Fruit fly (Drosophila melanogaster): Measurements from ENCODE around the gene CG9626.
A peak's percentile ranks its signal among the peaks of the same experiment; 100 is the strongest.

Gene CG9626

DNA sequence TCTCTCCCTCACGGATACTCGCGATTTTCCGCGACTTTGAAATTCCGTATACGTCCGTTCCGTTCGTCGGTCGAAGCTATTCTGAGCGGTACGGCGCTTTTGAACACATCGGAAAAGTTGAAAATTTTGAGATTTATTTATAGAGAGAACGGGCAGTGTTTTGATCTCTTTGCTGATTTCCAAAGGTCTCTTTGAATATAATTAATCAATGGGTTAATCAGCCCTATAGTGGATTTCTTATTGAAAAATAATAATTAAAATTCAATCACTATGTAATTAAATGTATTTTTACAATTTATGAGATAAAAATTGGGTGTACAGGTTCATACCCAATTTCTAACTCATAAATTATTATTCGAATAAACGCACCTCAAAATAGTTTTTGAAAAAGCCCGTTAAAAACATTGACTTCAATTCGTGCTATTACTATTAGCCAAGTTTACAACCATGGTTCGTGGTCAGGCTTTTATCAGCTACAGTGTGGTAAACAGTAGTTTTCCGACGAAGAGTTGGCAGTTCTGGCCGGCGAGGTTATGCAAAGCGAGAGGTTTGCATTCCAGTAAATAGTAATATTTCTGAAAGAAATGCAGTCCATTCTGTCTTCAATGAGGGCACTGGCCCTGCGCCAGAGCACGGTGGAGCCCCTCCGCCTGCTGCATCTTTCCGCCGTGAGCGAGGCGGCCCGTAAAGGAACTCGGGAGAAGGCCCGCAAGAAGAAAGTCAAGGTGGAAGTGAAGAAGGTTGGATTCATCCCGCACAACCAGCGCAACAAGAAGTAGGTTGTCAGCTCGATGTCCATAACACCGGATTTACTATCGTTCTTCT, at the start of gene CG9626, which contains the start of gene mRpL1:
CG9626 (minus strand) TSS at position 51 of the 825 bp plus-strand sequence.
mRpL1 (plus strand) TSS at position 513 of the 825 bp plus-strand sequence.
- TF ChIP-seq CG8478 (optimal IDR thresholded peaks at IDR 0.05) (no peak), CTCF (optimal IDR thresholded peaks at IDR 0.05) (peak; percentile 70 to 78)

DNA sequence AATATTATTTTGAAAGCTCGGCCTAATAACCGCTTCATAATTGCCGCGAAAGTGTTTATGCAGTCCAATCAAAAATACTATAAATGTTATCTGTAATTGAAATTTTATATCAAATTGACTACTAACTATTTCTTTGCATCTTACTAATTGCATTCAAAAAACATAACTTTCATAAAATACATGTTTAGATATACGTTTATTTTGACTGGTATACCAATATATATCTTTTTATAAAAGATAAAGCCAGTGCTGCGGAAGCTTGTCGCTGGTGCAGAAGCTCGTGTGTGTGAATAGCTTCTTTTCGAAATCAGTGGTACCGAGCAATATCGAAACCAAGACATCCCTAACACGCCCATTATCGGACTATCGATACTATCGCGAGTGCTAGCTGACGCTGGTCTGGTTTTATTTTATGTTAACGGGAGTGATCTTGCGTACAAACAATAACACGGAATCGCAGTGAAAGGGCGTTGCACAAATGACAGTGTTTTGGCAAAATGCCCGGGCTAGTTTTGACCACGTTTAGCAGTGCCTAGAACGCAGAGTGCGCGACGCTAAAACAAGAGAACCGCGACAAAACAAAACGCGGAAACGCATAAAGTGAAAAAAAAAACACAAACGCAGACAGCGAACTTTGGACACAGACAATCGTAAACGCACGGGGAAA, 48.8 kb upstream of the CG9626 start, which contains the start of gene Atg13:
Atg13 (plus strand) TSS at position 367 of the 667 bp plus-strand sequence.
- no peak for TF ChIP-seq CTCF (optimal IDR thresholded peaks at IDR 0.05)
- no peak for TF ChIP-seq CG8478 (optimal IDR thresholded peaks at IDR 0.05)

DNA sequence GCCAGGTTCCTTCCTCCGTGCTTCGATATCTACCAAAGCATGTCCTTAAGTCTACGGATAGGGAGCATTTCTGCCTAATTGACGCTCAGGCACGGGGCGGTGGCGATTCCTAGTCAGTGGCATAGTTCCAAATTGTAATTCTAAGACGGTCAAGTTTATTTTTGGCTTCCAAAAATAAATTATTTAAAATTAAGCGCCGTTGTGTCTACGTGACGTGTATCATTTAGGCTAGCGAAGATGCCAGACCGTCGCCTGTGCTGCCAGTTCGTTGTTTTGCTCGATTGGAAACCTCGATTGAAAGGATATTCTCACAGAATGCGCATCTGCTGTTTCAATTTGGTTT, 48.3 kb upstream of the CG9626 start:
- TF ChIP-seq CTCF (optimal IDR thresholded peaks at IDR 0.05): no peak
- no peak for TF ChIP-seq CG8478 (optimal IDR thresholded peaks at IDR 0.05)

DNA sequence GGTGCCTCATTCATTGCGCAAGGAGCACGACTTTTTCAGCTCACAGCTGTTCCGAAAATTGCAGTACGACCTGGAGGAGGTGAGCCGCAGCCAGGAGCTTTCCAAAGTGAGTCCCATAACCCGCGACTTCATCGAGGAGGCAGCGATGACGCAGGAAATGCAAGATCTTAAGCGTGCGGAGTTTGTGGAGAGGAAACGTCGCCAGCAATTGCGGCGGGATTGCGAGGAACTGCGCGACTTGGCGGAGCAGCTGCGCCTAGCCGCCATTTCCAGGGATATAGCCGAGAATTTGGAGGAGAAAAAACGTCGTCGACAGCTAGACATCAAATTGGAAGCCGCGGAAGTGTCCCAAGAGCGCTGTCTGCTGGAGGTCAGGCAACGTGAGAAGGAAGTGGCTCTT, 47.1 kb upstream of the CG9626 start:
- TF ChIP-seq CTCF (optimal IDR thresholded peaks at IDR 0.05): no peak
- no peak for TF ChIP-seq CG8478 (optimal IDR thresholded peaks at IDR 0.05)

DNA sequence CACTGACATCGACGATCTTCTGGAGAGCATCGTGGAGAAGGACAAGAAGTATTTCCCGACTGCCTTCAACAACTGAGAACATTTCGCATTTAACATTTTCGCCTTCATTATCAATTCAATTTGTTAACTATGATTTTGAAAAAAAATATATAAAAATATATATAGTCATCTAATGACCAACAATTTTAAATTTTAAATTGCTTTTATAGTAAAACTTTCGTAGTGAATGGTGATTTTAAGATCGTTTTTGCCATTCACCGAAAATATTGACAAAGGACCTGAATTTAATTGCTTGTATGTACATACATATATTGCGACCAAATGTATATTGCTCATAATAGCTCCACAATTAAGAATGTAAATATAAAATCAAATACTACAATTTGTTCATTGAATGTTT, 46.5 kb upstream of the CG9626 start, which contains the start of gene CG7352:
CG7352 (plus strand) TSS at position 301 of the 400 bp plus-strand sequence.
- no peak for TF ChIP-seq CTCF (optimal IDR thresholded peaks at IDR 0.05)
- TF ChIP-seq CG8478 (optimal IDR thresholded peaks at IDR 0.05): no peak

DNA sequence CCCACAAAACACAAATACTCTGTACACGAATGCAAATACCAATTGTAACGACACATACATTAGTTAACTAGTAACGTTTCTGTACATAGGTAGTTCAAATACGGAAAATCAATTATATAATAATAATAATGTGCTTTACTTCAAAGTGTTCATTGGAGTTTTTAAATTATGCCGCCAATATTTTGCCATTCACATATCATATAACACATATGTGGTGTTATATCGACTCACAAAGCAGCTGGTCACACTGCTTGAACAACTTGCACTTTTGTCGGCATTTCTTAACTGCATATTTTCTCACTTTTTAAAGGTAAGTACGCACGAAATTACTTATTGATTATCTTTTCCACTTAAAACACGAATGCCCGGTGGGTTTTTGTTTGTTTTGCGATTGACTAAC, 43.4 kb upstream of the CG9626 start, which contains the start of gene DppIII:
DppIII (plus strand) TSS at position 227 of the 400 bp plus-strand sequence.
- TF ChIP-seq CTCF (optimal IDR thresholded peaks at IDR 0.05): no peak
- no peak for TF ChIP-seq CG8478 (optimal IDR thresholded peaks at IDR 0.05)

DNA sequence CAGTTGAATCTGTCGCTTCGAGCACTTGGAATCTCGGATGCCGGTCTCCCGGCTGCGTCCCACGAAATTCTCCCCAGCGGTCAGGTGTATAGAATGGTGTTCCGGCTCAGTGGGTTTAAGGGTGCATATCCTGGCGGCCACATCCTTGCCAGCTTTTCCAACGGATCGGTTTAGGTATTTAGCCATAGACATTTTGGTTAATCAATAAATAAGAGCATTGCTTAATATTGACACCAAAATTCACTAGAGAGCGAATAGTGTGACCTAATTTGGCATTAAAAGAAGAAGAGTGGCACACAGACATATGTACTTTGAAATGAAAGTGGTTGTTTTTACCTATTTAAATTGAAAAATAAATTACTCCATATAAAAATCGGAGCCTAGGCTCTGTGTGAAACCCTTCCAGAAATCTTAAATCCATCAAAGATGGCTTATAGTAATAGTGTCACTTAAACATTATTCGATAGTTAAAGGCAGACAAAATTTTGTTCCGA, 42.5 kb upstream of the CG9626 start, which contains the start of the genes PNKP and COX7AL:
PNKP (minus strand) TSS at position 266 of the 494 bp plus-strand sequence.
COX7AL (plus strand) TSS at position 419 of the 494 bp plus-strand sequence.
- TF ChIP-seq CTCF (optimal IDR thresholded peaks at IDR 0.05) (no peak), CG8478 (optimal IDR thresholded peaks at IDR 0.05) (no peak)

DNA sequence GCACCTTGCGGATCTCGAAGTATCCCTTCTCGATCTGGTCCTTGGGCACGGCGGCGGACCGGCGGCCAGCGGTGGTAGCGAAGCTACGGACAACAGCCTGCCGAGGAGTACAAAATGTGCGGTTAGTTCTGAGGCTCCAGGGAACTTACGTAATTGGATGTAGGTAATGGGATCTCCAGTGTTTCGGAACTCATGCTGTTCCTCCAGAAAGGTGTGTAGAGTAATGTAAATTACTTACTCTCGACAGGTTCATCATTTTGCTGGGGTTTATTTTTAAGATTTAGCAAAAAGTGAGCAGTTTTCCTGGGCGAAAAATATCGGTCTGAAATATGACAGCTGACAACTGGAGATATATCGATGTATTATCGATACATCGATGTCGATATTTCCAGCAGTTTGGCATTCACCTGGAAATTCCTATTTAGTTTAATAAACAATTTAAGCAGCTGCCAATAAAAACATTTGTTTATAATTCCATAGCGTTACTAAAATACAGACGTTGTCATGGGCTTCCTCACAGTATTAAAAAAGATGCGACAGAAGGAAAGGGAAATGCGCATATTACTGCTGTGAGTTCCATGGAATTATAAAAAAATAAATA, 40.0 kb upstream of the CG9626 start, which contains the start of the genes COX7A and Arl2:
COX7A (minus strand) TSS at position 369 of the 601 bp plus-strand sequence.
Arl2 (plus strand) TSS at position 426 of the 601 bp plus-strand sequence.
- TF ChIP-seq CG8478 (optimal IDR thresholded peaks at IDR 0.05): no peak
- peak in 1 of 2 experiments; percentile 16 for TF ChIP-seq CTCF (optimal IDR thresholded peaks at IDR 0.05)

DNA sequence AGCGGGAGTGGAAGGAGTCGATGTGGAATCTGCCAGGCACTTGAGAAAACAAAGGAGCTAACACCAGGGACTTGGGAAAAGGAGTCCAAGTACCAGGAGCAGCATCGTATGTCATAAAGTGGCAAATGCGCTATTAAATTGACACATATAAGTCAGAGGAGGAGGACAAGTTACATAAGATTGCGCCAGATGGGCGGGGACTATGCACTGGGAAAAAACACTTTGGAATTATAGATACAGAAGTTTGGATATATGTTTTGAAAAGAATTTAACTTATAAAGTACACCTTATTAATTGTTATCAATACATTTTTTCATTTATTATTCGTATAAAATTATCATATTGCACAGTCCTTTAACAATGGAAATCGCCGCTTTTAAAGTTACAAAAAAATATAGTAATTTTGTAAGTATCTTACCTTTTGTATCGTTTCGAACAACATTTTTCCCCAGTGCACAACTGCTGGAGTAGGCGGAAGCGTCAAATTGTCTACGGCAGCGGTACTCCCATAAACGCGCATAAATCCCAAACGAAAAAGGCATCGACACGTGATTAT, 35.3 kb upstream of the CG9626 start:
- TF ChIP-seq CG8478 (optimal IDR thresholded peaks at IDR 0.05): no peak
- TF ChIP-seq CTCF (optimal IDR thresholded peaks at IDR 0.05): no peak

DNA sequence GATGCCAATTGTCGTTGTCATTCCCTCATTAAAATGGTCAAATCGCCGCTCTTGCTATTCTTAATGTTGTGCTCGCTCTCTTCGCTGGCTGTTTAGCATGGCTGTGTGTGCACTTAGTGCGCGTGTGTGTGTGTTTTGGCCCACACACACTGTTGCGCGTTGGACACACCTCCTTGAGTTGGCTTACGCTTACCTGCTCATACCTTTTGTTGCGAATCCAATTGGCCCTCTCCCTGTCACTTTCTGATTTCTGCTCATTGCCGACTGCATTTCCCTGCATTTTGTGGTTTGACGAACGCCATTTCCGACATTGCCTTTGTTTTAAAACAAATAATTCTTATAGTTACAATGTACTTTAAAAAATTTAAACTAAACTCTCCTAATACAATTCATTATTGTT, 34.2 kb upstream of the CG9626 start:
- TF ChIP-seq CTCF (optimal IDR thresholded peaks at IDR 0.05) (no peak), CG8478 (optimal IDR thresholded peaks at IDR 0.05) (no peak)

DNA sequence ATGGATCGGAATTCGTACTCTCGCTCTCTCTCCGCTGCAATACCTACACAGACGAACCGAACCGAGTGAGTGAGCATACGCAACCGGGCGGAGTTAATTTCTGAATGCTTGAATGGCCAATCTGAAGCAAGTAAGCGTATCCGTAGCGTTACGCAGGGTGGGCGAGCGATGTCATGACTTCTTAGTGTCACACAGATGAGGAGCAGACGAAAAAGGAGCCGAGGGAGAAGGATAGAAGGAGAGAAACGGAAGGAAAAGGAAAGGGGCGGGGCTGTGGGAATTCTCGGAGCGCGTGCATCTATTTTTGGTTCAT, 33.6 kb upstream of the CG9626 start:
- no peak for TF ChIP-seq CTCF (optimal IDR thresholded peaks at IDR 0.05)
- no peak for TF ChIP-seq CG8478 (optimal IDR thresholded peaks at IDR 0.05)

DNA sequence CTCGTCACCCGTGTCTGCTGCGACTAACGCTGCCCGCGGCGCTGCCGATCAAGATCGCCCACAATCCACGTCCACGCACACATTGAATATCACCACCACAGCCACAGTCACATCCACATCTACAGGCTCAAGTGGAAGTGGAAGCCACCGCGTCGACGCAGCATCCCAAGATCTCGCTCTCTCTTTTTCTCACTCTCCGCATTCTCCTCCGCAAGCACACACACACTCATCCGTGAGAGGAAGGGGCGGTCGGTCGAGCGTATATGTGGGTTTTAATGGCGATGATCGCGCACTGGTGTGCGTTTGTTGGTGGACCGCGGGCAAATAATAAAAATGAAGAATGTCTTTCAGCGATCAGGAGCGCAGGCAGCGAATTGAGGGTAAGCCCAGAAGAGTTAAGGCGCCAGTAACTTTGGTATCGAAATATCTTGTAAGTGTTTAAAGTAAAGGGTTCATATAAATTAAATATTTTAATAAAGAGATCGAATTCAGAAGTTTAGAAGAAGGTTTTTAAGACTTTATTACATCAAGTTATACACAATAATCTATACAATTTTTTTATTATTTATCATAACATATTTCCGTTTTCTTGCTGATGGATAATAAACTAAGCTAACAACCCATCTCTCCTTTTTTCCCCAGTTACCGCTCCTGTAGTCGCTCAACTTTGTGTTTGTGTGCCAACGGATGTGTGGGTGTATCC, 33.1 kb upstream of the CG9626 start, which contains the start of gene Poxm:
Poxm (minus strand) TSS at position 25 of the 703 bp plus-strand sequence.
- TF ChIP-seq CTCF (optimal IDR thresholded peaks at IDR 0.05) (no peak), CG8478 (optimal IDR thresholded peaks at IDR 0.05) (no peak)

DNA sequence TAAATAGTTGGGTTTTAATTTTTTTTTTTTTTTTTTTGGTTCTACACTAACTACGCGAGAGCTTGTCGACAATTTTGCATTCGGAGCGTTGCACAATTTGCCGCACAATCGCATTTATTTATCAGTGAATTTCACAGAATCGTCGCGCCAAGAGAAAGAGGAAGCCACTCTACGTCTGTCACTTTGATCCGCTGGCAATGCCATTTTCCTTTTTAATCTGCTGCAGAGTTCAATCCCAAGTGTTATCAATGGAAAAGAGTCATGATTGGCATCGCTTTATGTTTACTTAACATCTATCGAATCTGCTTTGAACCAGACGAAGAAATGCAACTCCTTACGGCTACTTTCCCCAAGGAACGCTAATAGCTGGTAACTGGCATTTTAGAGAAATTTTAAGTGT, 28.9 kb upstream of the CG9626 start:
- TF ChIP-seq CTCF (optimal IDR thresholded peaks at IDR 0.05): no peak
- TF ChIP-seq CG8478 (optimal IDR thresholded peaks at IDR 0.05): no peak

All from S2 (cell line).